Fruit fly (Drosophila melanogaster): ENCODE measurements around the gene CtsL4.

CtsL4 gene

DNA sequence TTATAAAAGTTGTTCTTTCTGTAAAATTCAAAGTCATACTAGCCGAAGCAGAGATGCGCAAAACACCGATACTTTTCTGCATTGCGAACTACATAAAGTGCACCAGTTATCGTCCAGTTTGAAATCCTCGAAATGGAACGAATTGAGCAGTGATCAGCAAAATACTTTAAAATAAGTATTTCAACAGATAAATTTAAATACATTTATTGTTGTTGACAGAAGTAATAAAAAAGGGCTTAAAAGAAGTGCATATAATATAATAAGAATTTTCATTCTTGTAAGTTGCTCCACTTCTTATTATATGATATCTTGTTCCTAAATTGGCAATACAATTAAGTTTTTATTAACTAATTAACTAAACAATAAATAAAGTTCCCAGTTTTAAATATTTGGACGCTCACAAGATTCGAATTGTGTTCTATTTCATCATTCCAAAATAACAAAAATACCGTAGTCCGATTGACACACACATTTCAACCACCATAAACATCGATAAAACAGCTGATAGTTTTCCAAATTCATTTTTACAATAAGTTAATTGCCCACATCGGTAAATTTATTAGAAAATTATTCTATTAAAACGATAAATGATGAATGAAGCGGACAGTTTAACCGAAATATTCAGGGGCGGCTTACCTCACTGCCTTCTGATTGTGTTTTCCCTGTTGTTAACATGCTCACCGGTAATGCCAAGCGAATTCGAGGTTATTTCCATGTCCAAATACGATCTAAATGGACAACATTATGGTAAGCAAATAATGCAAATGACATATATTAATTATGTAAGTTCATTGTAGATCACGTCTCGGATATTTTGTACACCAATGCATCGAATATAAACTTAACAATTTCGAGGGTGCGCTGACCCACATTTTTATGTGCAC lies 41.8 kb downstream of the CtsL4 start, which contains the start of the genes Usp14 and CG4972 (continued):
- no peak for TF ChIP-seq Doc2 (GFP tag; IDR thresholded peaks at IDR 0.05)
- no peak for TF ChIP-seq mirr (GFP tag; optimal IDR thresholded peaks at IDR 0.05)

DNA sequence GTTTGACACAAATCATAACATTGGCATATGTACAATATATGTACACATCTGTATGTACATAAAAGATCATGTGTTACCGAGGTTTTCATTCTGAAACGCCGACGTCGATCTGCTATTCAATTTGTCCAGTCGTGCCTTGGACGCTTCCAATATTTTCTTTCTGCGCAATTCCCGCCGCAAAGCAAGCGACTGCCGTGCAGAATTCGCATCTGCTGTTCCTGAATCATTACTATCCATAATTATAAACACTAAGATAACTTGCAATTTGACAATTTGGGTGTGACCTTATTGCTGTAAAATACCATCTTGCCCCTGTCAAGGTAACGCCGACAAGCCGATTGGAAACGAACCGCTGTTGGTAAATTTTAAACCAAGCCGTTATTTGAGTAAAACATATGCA lies 44.6 kb downstream of the CtsL4 start:
- peak; percentile 10 for TF ChIP-seq CG3995 (GFP tag; optimal IDR thresholded peaks at IDR 0.05)
- peak; percentile 72 for TF ChIP-seq sens (GFP tag)
- 0 out of 3 replicates have a peak, but pooled peaks have one; percentile 12 for TF ChIP-seq CG34224 (GFP tag; IDR thresholded peaks at IDR 0.05; ENCODE audit: partially characterized antibody)
- TF ChIP-seq crp (GFP tag; optimal IDR thresholded peaks at IDR 0.05): peak in 1 of 2 experiments; percentile 60
- TF ChIP-seq Asciz (GFP tag; optimal IDR thresholded peaks at IDR 0.05): no peak
- TF ChIP-seq Ets97D (GFP tag; optimal IDR thresholded peaks at IDR 0.05): peak; percentile 38
- peak; percentile 42 for TF ChIP-seq Sry-δ (GFP tag; optimal IDR thresholded peaks at IDR 0.05)
- TF ChIP-seq crol (GFP tag; IDR thresholded peaks at IDR 0.05): no peak
- TF ChIP-seq Med (GFP tag): peak; percentile 43
- peak; percentile 63 for TF ChIP-seq stwl (tag; optimal IDR thresholded peaks at IDR 0.05)
- TF ChIP-seq fu2 (GFP tag; optimal IDR thresholded peaks at IDR 0.05): no peak
- peak; percentile 9 for TF ChIP-seq nmo (GFP tag; optimal IDR thresholded peaks at IDR 0.05)
- no peak for TF ChIP-seq ttk (GFP tag; IDR thresholded peaks at IDR 0.05)
- no peak for TF ChIP-seq fd64A (GFP tag; optimal IDR thresholded peaks at IDR 0.05)
- TF ChIP-seq CG6791 (GFP tag; IDR thresholded peaks at IDR 0.05; ENCODE audit: partially characterized antibody): 0 out of 3 replicates have a peak, but pooled peaks have one; percentile 36
- TF ChIP-seq zen (tag; optimal IDR thresholded peaks at IDR 0.05): peak; percentile 26
- peak; percentile 52 for TF ChIP-seq BEAF-32 (GFP tag; optimal IDR thresholded peaks at IDR 0.05)
- TF ChIP-seq Mes4 (GFP tag; optimal IDR thresholded peaks at IDR 0.05): no peak
- peak; percentile 21 for TF ChIP-seq YL-1 (GFP tag; optimal IDR thresholded peaks at IDR 0.05)
- peak; percentile 21 for TF ChIP-seq phol (tag; optimal IDR thresholded peaks at IDR 0.05)
- peak; percentile 99 for TF ChIP-seq CG1603 (tag; optimal IDR thresholded peaks at IDR 0.05)
- TF ChIP-seq bigmax (GFP tag; optimal IDR thresholded peaks at IDR 0.05): peak; percentile 7
- no peak for TF ChIP-seq ranshi (GFP tag; IDR thresholded peaks at IDR 0.05)
- TF ChIP-seq Elba2 (GFP tag; optimal IDR thresholded peaks at IDR 0.05): peak; percentile 27
- TF ChIP-seq Pdp1 (GFP tag; optimal IDR thresholded peaks at IDR 0.05): peak in 1 of 2 experiments; percentile 23
- TF ChIP-seq usp (GFP tag; optimal IDR thresholded peaks at IDR 0.05): no peak
- no peak for TF ChIP-seq CG9215 (GFP tag; IDR thresholded peaks at IDR 0.05)
- TF ChIP-seq NFAT (GFP tag; IDR thresholded peaks at IDR 0.05): no peak
- TF ChIP-seq pros (GFP tag; optimal IDR thresholded peaks at IDR 0.05): no peak
- no peak for TF ChIP-seq salm (tag; optimal IDR thresholded peaks at IDR 0.05)
- peak; percentile 5 for TF ChIP-seq CG10267 (tag; optimal IDR thresholded peaks at IDR 0.05)
- 0 out of 2 replicates have a peak, but pooled peaks have one; percentile 42 for TF ChIP-seq CG1024 (GFP tag; IDR thresholded peaks at IDR 0.05)
- TF ChIP-seq Dp (GFP tag; optimal IDR thresholded peaks at IDR 0.05): peak; percentile 41
- TF ChIP-seq HmgD (GFP tag; optimal IDR thresholded peaks at IDR 0.05): no peak
- peak; percentile 76 for TF ChIP-seq gfzf (GFP tag; optimal IDR thresholded peaks at IDR 0.05)
- peak; percentile 33; the same call in 1 of the 2 replicates for TF ChIP-seq Scr (GFP tag; IDR thresholded peaks at IDR 0.05; ENCODE audit: partially characterized antibody)
- no peak for TF ChIP-seq org-1 (GFP tag; optimal IDR thresholded peaks at IDR 0.05)
- TF ChIP-seq wek (GFP tag; optimal IDR thresholded peaks at IDR 0.05): peak; percentile 10
- TF ChIP-seq MESR4 (GFP tag; optimal IDR thresholded peaks at IDR 0.05): peak; percentile 83
- peak; percentile 65 for TF ChIP-seq MBD-R2 (GFP tag; IDR thresholded peaks at IDR 0.05)
- peak; percentile 44 for TF ChIP-seq CG2116 (GFP tag; optimal IDR thresholded peaks at IDR 0.05)
- TF ChIP-seq CG9932 (GFP tag; IDR thresholded peaks at IDR 0.05): no peak
- TF ChIP-seq Dll (GFP tag; IDR thresholded peaks at IDR 0.05; ENCODE audit: partially characterized antibody): peak; percentile 42; the same call in 1 of the 4 replicates
- peak; percentile 28 for TF ChIP-seq Sin3A (optimal IDR thresholded peaks at IDR 0.05)
